Worm (Caenorhabditis elegans) whole organism, L2 larva: Measurements from ENCODE around the gene Y50D4C.12.

Experiments used
- C34F6.9 ChIP-seq: fragments of 150-350 bp; optimal IDR thresholded peaks from 2 replicates; lab custom pipeline; 2014; ENCODE audit warnings: missing biosample characterization, missing genetic modification characterization
- F13H6.1 ChIP-seq: sonication (generic microtip); optimal IDR thresholded peaks from 2 replicates; lab custom pipeline; 2016; ENCODE audit warnings: missing genetic modification characterization, missing compliant biosample characterization
- R02D3.7 ChIP-seq: fragments of 150-350 bp; optimal IDR thresholded peaks from 2 replicates; lab custom pipeline; 2014; ENCODE audit warnings: missing biosample characterization, missing genetic modification characterization
- Y55F3AM.14 ChIP-seq: fragments of 200-800 bp; sonication (Bioruptor generic); optimal IDR thresholded peaks from 2 replicates; lab custom pipeline; 2018; ENCODE audit warnings: mild to moderate bottlenecking, missing genetic modification characterization, missing compliant biosample characterization
- alr-1 ChIP-seq: fragments of 150-350 bp; optimal IDR thresholded peaks from 2 replicates; lab custom pipeline; 2014; ENCODE audit warnings: missing biosample characterization, missing genetic modification characterization
- aly-2 ChIP-seq: fragments of 150-350 bp; optimal IDR thresholded peaks from 2 replicates; lab custom pipeline; 2014; ENCODE audit warnings: missing biosample characterization, missing genetic modification characterization
- ama-1 ChIP-seq: fragments of 150-350 bp; optimal IDR thresholded peaks from 2 replicates; lab custom pipeline; 2018; ENCODE audit warnings: inconsistent platforms
- ceh-82 ChIP-seq: fragments of 150-350 bp; optimal IDR thresholded peaks from 2 replicates; lab custom pipeline; 2014; ENCODE audit warnings: missing biosample characterization, missing genetic modification characterization
- crh-2 ChIP-seq: sonication (generic microtip); optimal IDR thresholded peaks from 2 replicates; lab custom pipeline; 2017; ENCODE audit warnings: missing biosample characterization, missing genetic modification characterization
- dmd-4 ChIP-seq: sonication (generic microtip); optimal IDR thresholded peaks from 2 replicates; lab custom pipeline; 2017; ENCODE audit warnings: missing biosample characterization, missing genetic modification characterization
- egl-27 ChIP-seq: sonication (generic microtip); optimal IDR thresholded peaks from 3 replicates; lab custom pipeline; 2017; ENCODE audit warnings: missing biosample characterization, missing genetic modification reagents, missing genetic modification characterization
- elt-1 ChIP-seq: fragments of 150-350 bp; optimal IDR thresholded peaks from 2 replicates; lab custom pipeline; 2014; ENCODE audit warnings: missing biosample characterization, missing genetic modification characterization
- elt-3 ChIP-seq: sonication (generic microtip); optimal IDR thresholded peaks from 2 replicates; lab custom pipeline; 2017; ENCODE audit warnings: missing biosample characterization, missing genetic modification characterization
- fos-1 ChIP-seq: fragments of 150-350 bp; optimal IDR thresholded peaks from 2 replicates; lab custom pipeline; 2014; ENCODE audit warnings: missing biosample characterization, missing genetic modification characterization
- gmeb-1 ChIP-seq: fragments of 150-350 bp; optimal IDR thresholded peaks from 2 replicates; lab custom pipeline; 2014; ENCODE audit warnings: missing biosample characterization, missing genetic modification characterization
- lin-11 ChIP-seq: fragments of 150-350 bp; sonication (generic microtip); optimal IDR thresholded peaks from 2 replicates; lab custom pipeline; 2014; ENCODE audit warnings: missing biosample characterization, missing genetic modification characterization, inconsistent platforms, mixed read lengths
- lin-13 ChIP-seq: fragments of 150-350 bp; optimal IDR thresholded peaks from 2 replicates; lab custom pipeline; 2014; ENCODE audit warnings: missing biosample characterization, missing genetic modification reagents, missing genetic modification characterization
- lin-39 ChIP-seq: fragments of 150-350 bp; optimal IDR thresholded peaks from 2 replicates; lab custom pipeline; 2014; ENCODE audit warnings: missing biosample characterization, missing genetic modification reagents, missing genetic modification characterization
- lsy-2 ChIP-seq, 2 experiments: fragments of 150-350 bp in 1 of 2; sonication (generic microtip) in 1 of 2; optimal IDR thresholded peaks; 2 replicates each; lab custom pipeline; 2014 to 2017; ENCODE audit warnings: missing biosample characterization in 2 of 2, missing genetic modification characterization in 2 of 2
- mab-5 ChIP-seq: fragments of 150-350 bp; optimal IDR thresholded peaks from 2 replicates; lab custom pipeline; 2014; ENCODE audit warnings: missing biosample characterization, missing genetic modification characterization
- mbf-1 ChIP-seq: sonication (generic microtip); optimal IDR thresholded peaks from 2 replicates; lab custom pipeline; 2017; ENCODE audit warnings: missing biosample characterization, missing genetic modification characterization
- mdl-1 ChIP-seq, 2 experiments: fragments of 150-350 bp in 1 of 2; sonication (generic microtip) in 1 of 2; optimal IDR thresholded peaks; 2 replicates each; lab custom pipeline; 2017; ENCODE audit warnings: missing biosample characterization in 2 of 2, missing genetic modification characterization in 2 of 2
- nhr-11 ChIP-seq: fragments of 150-350 bp; optimal IDR thresholded peaks from 2 replicates; lab custom pipeline; 2014; ENCODE audit warnings: missing biosample characterization, missing genetic modification characterization
- nhr-12 ChIP-seq: fragments of 150-350 bp; optimal IDR thresholded peaks from 2 replicates; lab custom pipeline; 2014; ENCODE audit warnings: missing biosample characterization, missing genetic modification characterization
- nhr-129 ChIP-seq: fragments of 150-350 bp; optimal IDR thresholded peaks from 2 replicates; lab custom pipeline; 2014; ENCODE audit warnings: missing biosample characterization, missing genetic modification characterization
- nhr-21 ChIP-seq: fragments of 150-350 bp; optimal IDR thresholded peaks from 2 replicates; lab custom pipeline; 2014; ENCODE audit warnings: missing biosample characterization, missing genetic modification characterization
- nhr-237 ChIP-seq: fragments of 150-350 bp; optimal IDR thresholded peaks from 2 replicates; lab custom pipeline; 2014; ENCODE audit warnings: missing biosample characterization, missing genetic modification characterization
- nhr-25 ChIP-seq: fragments of 150-350 bp; sonication (generic microtip); optimal IDR thresholded peaks from 3 replicates; lab custom pipeline; 2014; ENCODE audit warnings: missing biosample characterization, missing genetic modification characterization
- nhr-6 ChIP-seq: fragments of 150-350 bp; optimal IDR thresholded peaks from 2 replicates; lab custom pipeline; 2014; ENCODE audit warnings: missing biosample characterization, missing genetic modification characterization
- nhr-77 ChIP-seq: fragments of 150-350 bp; optimal IDR thresholded peaks from 2 replicates; lab custom pipeline; 2014; ENCODE audit warnings: missing biosample characterization, missing genetic modification characterization
- peb-1 ChIP-seq: fragments of 150-350 bp; optimal IDR thresholded peaks from 2 replicates; lab custom pipeline; 2014; ENCODE audit warnings: missing biosample characterization, missing genetic modification characterization
- sem-4 ChIP-seq: fragments of 150-350 bp; optimal IDR thresholded peaks from 2 replicates; lab custom pipeline; 2014; ENCODE audit warnings: missing biosample characterization, missing genetic modification reagents, missing genetic modification characterization
- skn-1 ChIP-seq: sonication (generic microtip); optimal IDR thresholded peaks from 2 replicates; lab custom pipeline; 2017; ENCODE audit warnings: missing biosample characterization, missing genetic modification characterization
- sma-3 ChIP-seq: sonication (generic microtip); optimal IDR thresholded peaks from 2 replicates; lab custom pipeline; 2016; ENCODE audit warnings: missing genetic modification reagents, missing genetic modification characterization, missing compliant biosample characterization
- unc-39 ChIP-seq: fragments of 150-350 bp; optimal IDR thresholded peaks from 2 replicates; lab custom pipeline; 2014; ENCODE audit warnings: missing biosample characterization, missing genetic modification characterization
- unc-55 ChIP-seq: fragments of 150-350 bp; sonication (generic microtip); optimal IDR thresholded peaks from 3 replicates; lab custom pipeline; 2014; ENCODE audit warnings: missing biosample characterization, missing genetic modification reagents, missing genetic modification characterization
- zag-1 ChIP-seq: fragments of 150-350 bp; optimal IDR thresholded peaks from 2 replicates; lab custom pipeline; 2014; ENCODE audit warnings: missing biosample characterization, missing genetic modification characterization
- ztf-1 ChIP-seq: fragments of 200-800 bp; sonication (Bioruptor generic); conservative IDR thresholded peaks from 2 replicates; pipeline ENCODE4 v1.3.6; 2022; ENCODE audit warnings: missing genetic modification characterization, missing compliant biosample characterization
- ztf-11 ChIP-seq: sonication (generic microtip); optimal IDR thresholded peaks from 2 replicates; lab custom pipeline; 2017; ENCODE audit warnings: missing biosample characterization, missing genetic modification characterization

Gene Y50D4C.12

ce11 chrV:949084-949483, 33.3 kb upstream of the Y50D4C.12 start:
- no peak for TF ChIP-seq nhr-21
- TF ChIP-seq elt-3 = no peak

- TF ChIP-seq nhr-237 (tag; lab: Kevin White, UChicago) (no peak), unc-39 (tag; lab: Kevin White, UChicago) (no peak), ceh-82 (tag; lab: Kevin White, UChicago) (no peak), lin-13 (GFP tag; lab: Kevin White, UChicago) (no peak), crh-2 (tag; lab: Kevin White, UChicago) (no peak), ztf-11 (tag; lab: Kevin White, UChicago) (no peak), elt-3 (no peak), lin-11 (tag; lab: Kevin White, UChicago) (no peak), aly-2 (tag; lab: Kevin White, UChicago) (no peak), fos-1 (tag; lab: Kevin White, UChicago) (no peak), lin-39 (tag; lab: Kevin White, UChicago) (no peak), sma-3 (GFP tag; lab: Kevin White, UChicago) (no peak), dmd-4 (no peak), egl-27 (tag; lab: Kevin White, UChicago) (no peak), elt-1 (tag; lab: Kevin White, UChicago) (no peak), nhr-25 (tag; lab: Kevin White, UChicago) (no peak), F13H6.1 (tag; lab: Kevin White, UChicago) (no peak), ztf-1 (GFP tag; lab: Robert Waterston, UW) (no peak), mab-5 (tag; lab: Kevin White, UChicago) (no peak)
Observed at ce11 chrV:949760-950159, 32.6 kb upstream of the Y50D4C.12 start, which contains the start of gene Y50D4C.6. Y50D4C.6 (minus strand) TSS chrV:949860.

- peak; percentile 60 for TF ChIP-seq C34F6.9 (tag; lab: Kevin White, UChicago)
- TF ChIP-seq lin-13 (GFP tag; lab: Kevin White, UChicago) = peak; percentile 36
- TF ChIP-seq unc-55 (GFP tag; lab: Kevin White, UChicago) = peak; percentile 87
- TF ChIP-seq nhr-11 = no peak
- TF ChIP-seq mbf-1 (tag; lab: Kevin White, UChicago) = no peak
- TF ChIP-seq gmeb-1 (tag; lab: Kevin White, UChicago) = peak; percentile 86
- TF ChIP-seq peb-1 = no peak
- no peak for TF ChIP-seq sem-4 (tag; lab: Kevin White, UChicago)
- TF ChIP-seq mdl-1 (tag; optimal IDR thresholded peaks at IDR 0.05; lab: Kevin White, UChicago) = no peak
- peak; percentile 35 for TF ChIP-seq nhr-25 (tag; lab: Kevin White, UChicago)
- TF ChIP-seq lsy-2 (tag; optimal IDR thresholded peaks at IDR 0.05; lab: Kevin White, UChicago) = peak in 1 of 2 experiments; percentile 70
- peak; percentile 38 for TF ChIP-seq nhr-129 (tag; lab: Kevin White, UChicago)
- no peak for TF ChIP-seq ceh-82 (tag; lab: Kevin White, UChicago)
- TF ChIP-seq ama-1 (lab: Kevin White, UChicago) = no peak
- TF ChIP-seq crh-2 (tag; lab: Kevin White, UChicago) = peak; percentile 33
- TF ChIP-seq nhr-6 (tag; lab: Kevin White, UChicago) = no peak
- TF ChIP-seq, all 48 proteins: peak for 8
Observed at ce11 chrV:964739-965283, 17.6 kb upstream of the Y50D4C.12 start, which contains the start of gene sqv-6. sqv-6 (minus strand) TSS chrV:964789.

- peak; percentile 37 for TF ChIP-seq C34F6.9 (tag; lab: Kevin White, UChicago)
- TF ChIP-seq nhr-77 (tag; lab: Kevin White, UChicago) = no peak
- no peak for TF ChIP-seq elt-3
- TF ChIP-seq unc-55 (GFP tag; lab: Kevin White, UChicago) = peak; percentile 42
- TF ChIP-seq skn-1 (tag; lab: Kevin White, UChicago) = no peak
- peak; percentile 44 for TF ChIP-seq nhr-129 (tag; lab: Kevin White, UChicago)
- TF ChIP-seq lsy-2 (tag; optimal IDR thresholded peaks at IDR 0.05; lab: Kevin White, UChicago) = peak in 1 of 2 experiments; percentile 24
- peak; percentile 60 for TF ChIP-seq F13H6.1 (tag; lab: Kevin White, UChicago)
Observed at ce11 chrV:966164-966563, 16.2 kb upstream of the Y50D4C.12 start.

- TF ChIP-seq unc-55 (GFP tag; lab: Kevin White, UChicago) = no peak
- no peak for TF ChIP-seq crh-2 (tag; lab: Kevin White, UChicago)
- TF ChIP-seq R02D3.7 (tag; lab: Kevin White, UChicago) = no peak
- TF ChIP-seq zag-1 = no peak
- TF ChIP-seq peb-1 = no peak
- no peak for TF ChIP-seq alr-1
- no peak for TF ChIP-seq ama-1 (lab: Kevin White, UChicago)
- TF ChIP-seq nhr-77 (tag; lab: Kevin White, UChicago) = no peak
- no peak for TF ChIP-seq skn-1 (tag; lab: Kevin White, UChicago)
- TF ChIP-seq elt-3 = no peak
- TF ChIP-seq mbf-1 (tag; lab: Kevin White, UChicago) = no peak
- TF ChIP-seq Y55F3AM.14 = no peak
- TF ChIP-seq F13H6.1 (tag; lab: Kevin White, UChicago) = no peak
- no peak for TF ChIP-seq aly-2 (tag; lab: Kevin White, UChicago)
- no peak for TF ChIP-seq sma-3 (GFP tag; lab: Kevin White, UChicago)
- no peak for TF ChIP-seq lsy-2 (tag; optimal IDR thresholded peaks at IDR 0.05; lab: Kevin White, UChicago)
- no peak for TF ChIP-seq mdl-1 (tag; optimal IDR thresholded peaks at IDR 0.05; lab: Kevin White, UChicago)
- no peak for TF ChIP-seq nhr-6 (tag; lab: Kevin White, UChicago)
- no peak for TF ChIP-seq nhr-12 (tag; lab: Kevin White, UChicago)
Observed at ce11 chrV:969005-969562, 13.3 kb upstream of the Y50D4C.12 start.
